Worm (Caenorhabditis elegans): Measurements from ENCODE around the gene T25F10.3.

DNA sequence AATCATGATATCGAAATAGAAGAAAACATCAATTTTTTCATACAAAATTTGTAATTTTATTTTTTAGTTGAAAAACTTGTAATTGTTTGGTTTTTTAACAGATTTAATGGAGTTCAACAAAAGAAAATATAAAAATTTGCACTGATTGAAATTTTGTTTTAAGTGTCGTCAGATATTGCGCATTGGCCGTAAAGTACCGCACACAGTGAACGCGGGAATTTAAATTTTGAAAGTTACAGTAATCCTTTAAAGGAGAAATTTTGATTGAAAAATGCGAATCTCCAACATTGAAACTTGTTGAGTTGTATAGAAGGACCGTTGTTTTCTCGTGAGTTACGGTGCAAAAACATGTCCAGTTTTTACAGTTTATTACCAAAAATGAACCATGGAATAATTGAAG, 48.1 kb downstream of the T25F10.3 start:
- no peak for TF ChIP-seq ttx-3 (tag; optimal IDR thresholded peaks at IDR 0.05)
- TF ChIP-seq ceh-6 (GFP tag; optimal IDR thresholded peaks at IDR 0.05): no peak
- TF ChIP-seq ama-1 (optimal IDR thresholded peaks at IDR 0.05): no peak
- TF ChIP-seq tbx-2 (tag; optimal IDR thresholded peaks at IDR 0.05): no peak
- TF ChIP-seq ceh-31 (tag; optimal IDR thresholded peaks at IDR 0.05): no peak
- TF ChIP-seq eyg-1 (tag; optimal IDR thresholded peaks at IDR 0.05): no peak
- TF ChIP-seq gmeb-2 (tag; optimal IDR thresholded peaks at IDR 0.05): no peak
- no peak for TF ChIP-seq Y22D7AL.16 (tag; optimal IDR thresholded peaks at IDR 0.05)
- no peak for TF ChIP-seq pax-1 (tag; optimal IDR thresholded peaks at IDR 0.05)
- no peak for TF ChIP-seq ceh-22 (tag; optimal IDR thresholded peaks at IDR 0.05)
- TF ChIP-seq hlh-30 (tag; optimal IDR thresholded peaks at IDR 0.05; ENCODE audit: insufficient read depth): no peak
- TF ChIP-seq nfya-1 (tag; optimal IDR thresholded peaks at IDR 0.05): no peak
